Worm (Caenorhabditis elegans): ENCODE results near the gene snx-13.

DNA sequence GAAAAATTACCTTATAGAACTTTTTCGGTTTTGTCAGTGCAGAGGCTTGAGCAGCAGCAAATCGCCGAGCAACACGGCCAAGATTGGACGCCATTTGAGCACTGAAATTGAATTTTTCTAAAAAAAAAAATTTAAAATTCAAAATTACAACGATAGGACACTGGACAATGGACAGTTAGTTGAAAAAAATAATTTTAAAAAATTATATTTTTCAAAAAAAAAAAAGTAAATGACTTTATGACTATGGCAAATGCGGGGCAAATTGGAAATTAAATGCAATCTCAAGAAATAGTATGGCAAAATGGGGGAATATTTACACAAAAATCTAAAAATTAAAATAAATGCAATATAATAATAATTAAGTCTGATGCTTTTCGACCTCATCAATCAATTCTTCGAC lies 8.9 kb upstream of the snx-13 start, which contains the start of gene Y116A8C.27:
- no peak for TF ChIP-seq mdl-1 (tag; optimal IDR thresholded peaks at IDR 0.05)
- TF ChIP-seq nhr-28 (tag; optimal IDR thresholded peaks at IDR 0.05) = no peak
- TF ChIP-seq ama-1 (optimal IDR thresholded peaks at IDR 0.05) = no peak
- TF ChIP-seq pha-4 (tag; optimal IDR thresholded peaks at IDR 0.05) = no peak
- no peak for TF ChIP-seq elt-1 (tag; optimal IDR thresholded peaks at IDR 0.05)
- no peak for TF ChIP-seq nhr-25 (tag; optimal IDR thresholded peaks at IDR 0.05)
- TF ChIP-seq ZK546.5 (tag; optimal IDR thresholded peaks at IDR 0.05) = no peak
- no peak for TF ChIP-seq ceh-9 (tag; optimal IDR thresholded peaks at IDR 0.05)
- TF ChIP-seq nhr-77 (tag; optimal IDR thresholded peaks at IDR 0.05) = no peak
- no peak for TF ChIP-seq unc-62 (GFP tag; optimal IDR thresholded peaks at IDR 0.05)
- TF ChIP-seq ztf-4 (tag; optimal IDR thresholded peaks at IDR 0.05) = no peak
- no peak for TF ChIP-seq ceh-16 (tag; optimal IDR thresholded peaks at IDR 0.05)
- TF ChIP-seq nhr-76 (tag; optimal IDR thresholded peaks at IDR 0.05) = no peak
